Fruit fly (Drosophila melanogaster) whole organism, embryonic: Measurements from ENCODE around the gene Oatp30B.

ENCODE experiments used
- Atf-2 ChIP-seq: fragments of 200-800 bp; sonication (Bioruptor generic); optimal IDR thresholded peaks from 2 replicates; lab custom pipeline; 2016; ENCODE audit warnings: missing biosample characterization, missing genetic modification characterization
- B-H2 ChIP-seq: fragments of 200-800 bp; sonication (Bioruptor generic); optimal IDR thresholded peaks from 2 replicates; lab custom pipeline; 2018; ENCODE audit warnings: missing biosample characterization, mild to moderate bottlenecking, missing genetic modification characterization
- Bteb2 ChIP-seq: fragments of 200-800 bp; sonication (Bioruptor generic); optimal IDR thresholded peaks from 2 replicates; lab custom pipeline; 2016; ENCODE audit warnings: missing biosample characterization, missing genetic modification characterization
- CG10979 ChIP-seq: fragments of 200-800 bp; sonication (Bioruptor generic); optimal IDR thresholded peaks from 2 replicates; lab custom pipeline; 2018; ENCODE audit warnings: missing biosample characterization, mild to moderate bottlenecking, missing genetic modification characterization, moderate library complexity
- CG11695 ChIP-seq: fragments of 200-800 bp; sonication (Bioruptor generic); IDR thresholded peaks from 3 replicates; pipeline ENCODE4 v1.3.6; 2022; ENCODE audit warnings: missing biosample characterization, missing genetic modification characterization
- CG11723 ChIP-seq: fragments of 200-800 bp; sonication (Bioruptor generic); optimal IDR thresholded peaks from 2 replicates; lab custom pipeline; 2017; ENCODE audit warnings: missing biosample characterization, mild to moderate bottlenecking, missing genetic modification characterization
- CG12299 ChIP-seq: fragments of 200-800 bp; sonication (Bioruptor generic); optimal IDR thresholded peaks from 2 replicates; lab custom pipeline; 2018; ENCODE audit warnings: missing biosample characterization, mild to moderate bottlenecking, missing genetic modification characterization
- CG14014 ChIP-seq: fragments of 200-800 bp; sonication (Bioruptor generic); IDR thresholded peaks from 2 replicates; pipeline ENCODE4 v1.3.6; 2022; ENCODE audit warnings: missing biosample characterization, missing genetic modification characterization
- CG17186 ChIP-seq: fragments of 200-800 bp; sonication (Bioruptor generic); optimal IDR thresholded peaks from 3 replicates; lab custom pipeline; 2017; ENCODE audit warnings: missing biosample characterization, missing genetic modification reagents, missing genetic modification characterization
- CG17385 ChIP-seq: fragments of 200-800 bp; sonication (Bioruptor generic); optimal IDR thresholded peaks from 3 replicates; lab custom pipeline; 2018; ENCODE audit warnings: missing biosample characterization, mild to moderate bottlenecking, missing genetic modification characterization
- CG17912 ChIP-seq: fragments of 200-800 bp; sonication (Bioruptor generic); optimal IDR thresholded peaks from 2 replicates; lab custom pipeline; 2018; ENCODE audit warnings: missing biosample characterization, mild to moderate bottlenecking, missing genetic modification characterization
- CG18599 ChIP-seq: fragments of 200-800 bp; sonication (Bioruptor generic); optimal IDR thresholded peaks from 3 replicates; lab custom pipeline; 2017; ENCODE audit warnings: missing biosample characterization, missing genetic modification characterization, mild to moderate bottlenecking, moderate library complexity, missing genetic modification reagents
- CG2120 ChIP-seq: fragments of 200-800 bp; sonication (Bioruptor generic); optimal IDR thresholded peaks from 3 replicates; lab custom pipeline; 2016; ENCODE audit warnings: missing biosample characterization, missing genetic modification characterization
- CG2712 ChIP-seq: fragments of 200-800 bp; optimal IDR thresholded peaks from 3 replicates; lab custom pipeline; 2019; ENCODE audit warnings: missing biosample characterization, mild to moderate bottlenecking, missing genetic modification characterization, moderate library complexity
- CG3163 ChIP-seq: fragments of 200-800 bp; sonication (Bioruptor generic); optimal IDR thresholded peaks from 3 replicates; lab custom pipeline; 2016; ENCODE audit warnings: missing biosample characterization, missing genetic modification characterization
- CG3838 ChIP-seq: fragments of 200-800 bp; sonication (Bioruptor generic); optimal IDR thresholded peaks from 3 replicates; lab custom pipeline; 2016; ENCODE audit warnings: missing biosample characterization, missing genetic modification characterization
- CG4617 ChIP-seq: fragments of 200-800 bp; sonication (Bioruptor generic); optimal IDR thresholded peaks from 3 replicates; lab custom pipeline; 2016; ENCODE audit warnings: missing biosample characterization, missing genetic modification characterization, borderline replicate concordance
- CG9817 ChIP-seq: fragments of 200-800 bp; sonication (Bioruptor generic); optimal IDR thresholded peaks from 2 replicates; lab custom pipeline; 2018; ENCODE audit warnings: missing biosample characterization, mild to moderate bottlenecking, missing genetic modification characterization, moderate library complexity
- CG9932 ChIP-seq: fragments of 200-800 bp; sonication (Bioruptor generic); IDR thresholded peaks from 2 replicates; pipeline ENCODE4 v1.3.6; 2022; ENCODE audit warnings: missing biosample characterization, missing genetic modification characterization
- CoRest ChIP-seq: fragments of 200-800 bp; sonication (Bioruptor generic); optimal IDR thresholded peaks from 3 replicates; lab custom pipeline; 2018; ENCODE audit warnings: missing biosample characterization, mild to moderate bottlenecking, missing genetic modification characterization, moderate library complexity
- Elba2 ChIP-seq: fragments of 200-800 bp; sonication (Bioruptor generic); optimal IDR thresholded peaks from 3 replicates; lab custom pipeline; 2016; ENCODE audit warnings: missing biosample characterization, missing genetic modification characterization
- HLH4C ChIP-seq: fragments of 200-800 bp; sonication (Bioruptor generic); IDR thresholded peaks from 3 replicates; pipeline ENCODE4 v1.3.6; 2022; ENCODE audit warnings: missing biosample characterization, missing genetic modification characterization; ENCODE audit not compliant: partially characterized antibody
- HLHmδ ChIP-seq: fragments of 200-800 bp; sonication (Bioruptor generic); optimal IDR thresholded peaks from 2 replicates; lab custom pipeline; 2018; ENCODE audit warnings: missing biosample characterization, mild to moderate bottlenecking, missing genetic modification characterization, moderate library complexity
- Hand ChIP-seq: fragments of 200-800 bp; sonication (Bioruptor generic); optimal IDR thresholded peaks from 2 replicates; lab custom pipeline; 2017; ENCODE audit warnings: mild to moderate bottlenecking, missing biosample characterization, missing genetic modification reagents, missing genetic modification characterization
- Hey ChIP-seq: fragments of 200-800 bp; sonication (Bioruptor generic); optimal IDR thresholded peaks from 3 replicates; lab custom pipeline; 2018; ENCODE audit warnings: missing biosample characterization, mild to moderate bottlenecking, missing genetic modification characterization
- Lpt ChIP-seq: fragments of >200 bp; optimal IDR thresholded peaks from 2 replicates; lab custom pipeline; 2018; ENCODE audit warnings: missing biosample characterization, missing genetic modification characterization
- PHDP ChIP-seq: fragments of 200-800 bp; sonication (Bioruptor generic); optimal IDR thresholded peaks from 3 replicates; lab custom pipeline; 2018; ENCODE audit warnings: missing biosample characterization, mild to moderate bottlenecking, missing genetic modification characterization, moderate library complexity
- Pdp1 ChIP-seq, 2 experiments: fragments of 200-800 bp; sonication (Bioruptor generic); optimal IDR thresholded peaks; 3 replicates each; lab custom pipeline; 2016; ENCODE audit warnings: missing biosample characterization in 2 of 2, missing genetic modification characterization in 2 of 2, mild to moderate bottlenecking in 1 of 2, moderate library complexity in 1 of 2
- Ptx1 ChIP-seq: fragments of 200-800 bp; sonication (Bioruptor generic); IDR thresholded peaks from 2 replicates; pipeline ENCODE4 v1.3.6; 2022; ENCODE audit warnings: missing biosample characterization, missing genetic modification characterization
- ac ChIP-seq: fragments of 200-800 bp; sonication (Bioruptor generic); optimal IDR thresholded peaks from 3 replicates; lab custom pipeline; 2017; ENCODE audit warnings: missing biosample characterization, mild to moderate bottlenecking, missing genetic modification characterization
- ara ChIP-seq: fragments of 200-800 bp; sonication (Bioruptor generic); IDR thresholded peaks from 2 replicates; pipeline ENCODE4 v1.3.6; 2022; ENCODE audit warnings: missing biosample characterization, missing genetic modification characterization
- crol ChIP-seq: fragments of 200-800 bp; sonication (Bioruptor generic); IDR thresholded peaks from 2 replicates; pipeline ENCODE4 v1.3.6; 2022; ENCODE audit warnings: missing biosample characterization, missing genetic modification characterization
- gce ChIP-seq: fragments of 200-800 bp; sonication (Bioruptor generic); IDR thresholded peaks from 3 replicates; pipeline ENCODE4 v1.3.6; 2022; ENCODE audit warnings: missing biosample characterization, missing genetic modification characterization
- grn ChIP-seq: fragments of 200-800 bp; sonication (Bioruptor generic); optimal IDR thresholded peaks from 3 replicates; lab custom pipeline; 2017; ENCODE audit warnings: missing biosample characterization, missing genetic modification characterization
- hb ChIP-seq: fragments of 200-800 bp; sonication (Bioruptor generic); IDR thresholded peaks from 3 replicates; pipeline ENCODE4 v1.3.6; 2022; ENCODE audit warnings: missing biosample characterization, missing genetic modification characterization; ENCODE audit not compliant: partially characterized antibody
- jing ChIP-seq: fragments of 200-800 bp; sonication (Bioruptor generic); optimal IDR thresholded peaks from 2 replicates; lab custom pipeline; 2018; ENCODE audit warnings: missing biosample characterization, mild to moderate bottlenecking, missing genetic modification characterization
- lbe ChIP-seq: fragments of 200-800 bp; sonication (Bioruptor generic); optimal IDR thresholded peaks from 2 replicates; lab custom pipeline; 2016; ENCODE audit warnings: missing biosample characterization, mild to moderate bottlenecking, missing genetic modification characterization
- lola ChIP-seq, 3 experiments: fragments of >200 bp in 2 of 3; fragments of 200-800 bp in 1 of 3; sonication (Bioruptor generic) in 1 of 3; optimal IDR thresholded peaks; 2 replicates each; lab custom pipeline; 2017 to 2019; ENCODE audit warnings: missing biosample characterization in 3 of 3, missing genetic modification characterization in 3 of 3, mild to moderate bottlenecking in 1 of 3, moderate library complexity in 1 of 3
- mam ChIP-seq: fragments of 200-800 bp; sonication (Bioruptor generic); optimal IDR thresholded peaks from 3 replicates; lab custom pipeline; 2016; ENCODE audit warnings: missing biosample characterization, missing genetic modification characterization
- nmo ChIP-seq: fragments of 200-800 bp; sonication (Bioruptor generic); optimal IDR thresholded peaks from 2 replicates; lab custom pipeline; 2018; ENCODE audit warnings: missing biosample characterization, mild to moderate bottlenecking, missing genetic modification characterization, moderate library complexity
- org-1 ChIP-seq: fragments of 200-800 bp; sonication (Bioruptor generic); optimal IDR thresholded peaks from 2 replicates; lab custom pipeline; 2017; ENCODE audit warnings: missing biosample characterization, missing genetic modification characterization
- otp ChIP-seq: fragments of 200-800 bp; sonication (Bioruptor generic); IDR thresholded peaks from 3 replicates; pipeline ENCODE4, ENCODE4 v1.3.6; 2022; ENCODE audit warnings: missing biosample characterization, missing genetic modification characterization
- run ChIP-seq: fragments of 200-800 bp; sonication (Bioruptor generic); optimal IDR thresholded peaks from 3 replicates; lab custom pipeline; 2018; ENCODE audit warnings: missing biosample characterization, mild to moderate bottlenecking, missing genetic modification characterization
- sens ChIP-seq: fragments of 200-800 bp; sonication (Bioruptor generic); peaks from one replicate; lab custom pipeline; 2016; ENCODE audit warnings: missing biosample characterization, missing genetic modification characterization
- sqz ChIP-seq: fragments of 200-800 bp; sonication (Bioruptor generic); optimal IDR thresholded peaks from 3 replicates; lab custom pipeline; 2018; ENCODE audit warnings: missing biosample characterization, mild to moderate bottlenecking, missing genetic modification characterization
- zfh2 ChIP-seq: fragments of 200-800 bp; sonication (Bioruptor generic); optimal IDR thresholded peaks from 2 replicates; lab custom pipeline; 2016; ENCODE audit warnings: missing biosample characterization, missing genetic modification characterization

Oatp30B gene

dm6 chr2L:9493375-9494263, 27.4 kb upstream of the Oatp30B start (continued):
- TF ChIP-seq CG9932 (GFP tag; lab: Robert Waterston, UW), result 0 out of 2 replicates have a peak, but pooled peaks have one; percentile 27
- no peak for TF ChIP-seq Hey
- no peak for TF ChIP-seq B-H2 (GFP tag; lab: Kevin White, UChicago)
- no peak for TF ChIP-seq ac
- TF ChIP-seq ara (GFP tag; lab: Robert Waterston, UW), result peak; percentile 30; the same call in 1 of the 2 replicates
- peak; percentile 13 for TF ChIP-seq CG11723 (GFP tag; lab: Kevin White, UChicago)
- TF ChIP-seq lola (GFP tag; optimal IDR thresholded peaks at IDR 0.05; lab: Kevin White, UChicago), result peak in 1 of 3 experiments; percentile 19
- no peak for TF ChIP-seq run (tag; lab: Kevin White, UChicago)
- TF ChIP-seq CG17385 (GFP tag; lab: Kevin White, UChicago), result no peak
- peak; percentile 25 for TF ChIP-seq CG12299 (tag; lab: Kevin White, UChicago)
- TF ChIP-seq HLH4C (GFP tag; lab: Robert Waterston, UW), result no peak
- TF ChIP-seq otp (GFP tag; lab: Robert Waterston, UW), result no peak
- TF ChIP-seq jing (GFP tag; lab: Kevin White, UChicago), result no peak
- peak; percentile 96 for TF ChIP-seq crol
- 0 out of 2 replicates have a peak, but pooled peaks have one; percentile 16 for TF ChIP-seq CG14014
- no peak for TF ChIP-seq CG17912 (GFP tag; lab: Kevin White, UChicago)
- TF ChIP-seq CG10979 (tag; lab: Kevin White, UChicago), result peak; percentile 25
- TF ChIP-seq Elba2 (GFP tag; lab: Kevin White, UChicago), result peak; percentile 20
- TF ChIP-seq hb (GFP tag; lab: Robert Waterston, UW), result no peak
- peak; percentile 68 for TF ChIP-seq sqz (GFP tag; lab: Kevin White, UChicago)
- TF ChIP-seq CG2120 (GFP tag; lab: Kevin White, UChicago), result peak; percentile 27
- TF ChIP-seq nmo (GFP tag; lab: Kevin White, UChicago), result peak; percentile 50
- TF ChIP-seq CG9817 (tag; lab: Kevin White, UChicago), result peak; percentile 30
- TF ChIP-seq gce (GFP tag; lab: Robert Waterston, UW), result no peak
- peak; percentile 1 for TF ChIP-seq CoRest (tag; lab: Kevin White, UChicago)
- TF ChIP-seq Pdp1 (GFP tag; optimal IDR thresholded peaks at IDR 0.05; lab: Kevin White, UChicago), result peak in 1 of 2 experiments; percentile 27
- TF ChIP-seq CG18599 (GFP tag; lab: Kevin White, UChicago), result peak; percentile 62
- TF ChIP-seq mam (GFP tag; lab: Kevin White, UChicago), result peak; percentile 22
- TF ChIP-seq CG4617 (GFP tag; lab: Kevin White, UChicago), result no peak
- peak; percentile 12 for TF ChIP-seq org-1 (GFP tag; lab: Kevin White, UChicago)
- no peak for TF ChIP-seq CG3163 (GFP tag; lab: Kevin White, UChicago)
- TF ChIP-seq Ptx1 (GFP tag; lab: Robert Waterston, UW), result peak; percentile 67
- no peak for TF ChIP-seq zfh2
- no peak for TF ChIP-seq Hand (GFP tag; lab: Kevin White, UChicago)
- TF ChIP-seq Bteb2 (GFP tag; lab: Kevin White, UChicago), result no peak
- TF ChIP-seq Atf-2, result peak; percentile 15
- TF ChIP-seq HLHmδ (GFP tag; lab: Kevin White, UChicago), result no peak
- no peak for TF ChIP-seq CG3838
- TF ChIP-seq CG2712 (tag; lab: Kevin White, UChicago), result peak; percentile 53
- no peak for TF ChIP-seq Lpt (GFP tag; lab: Kevin White, UChicago)
- no peak for TF ChIP-seq lbe (GFP tag; lab: Kevin White, UChicago)
- no peak for TF ChIP-seq CG17186
- peak; percentile 41 for TF ChIP-seq PHDP (tag; lab: Kevin White, UChicago)
- TF ChIP-seq grn (GFP tag; lab: Kevin White, UChicago), result no peak
- TF ChIP-seq sens (GFP tag; lab: Kevin White, UChicago), result peak; percentile 77
- TF ChIP-seq CG11695, result peak; percentile 60; the same call in 2 of the 3 replicates
- TF ChIP-seq, all 482 proteins: peak for 154
